Fruit fly (Drosophila melanogaster): ENCODE data around the gene CG43117.

- TF ChIP-seq esn (GFP tag; optimal IDR thresholded peaks at IDR 0.05) (no peak), Sox102F (GFP tag; optimal IDR thresholded peaks at IDR 0.05) (no peak), fd59A (GFP tag; optimal IDR thresholded peaks at IDR 0.05) (no peak), CG1621 (tag; optimal IDR thresholded peaks at IDR 0.05) (no peak), acj6 (GFP tag; optimal IDR thresholded peaks at IDR 0.05) (no peak), Eip75B (GFP tag; optimal IDR thresholded peaks at IDR 0.05) (no peak), spab (GFP tag; optimal IDR thresholded peaks at IDR 0.05) (no peak)
These were observed 26.6 kb downstream of the CG43117 start for dm6 chr3R:26481231-26481630.
